Fruit fly (Drosophila melanogaster): ENCODE results near the gene CG12684.

DNA sequence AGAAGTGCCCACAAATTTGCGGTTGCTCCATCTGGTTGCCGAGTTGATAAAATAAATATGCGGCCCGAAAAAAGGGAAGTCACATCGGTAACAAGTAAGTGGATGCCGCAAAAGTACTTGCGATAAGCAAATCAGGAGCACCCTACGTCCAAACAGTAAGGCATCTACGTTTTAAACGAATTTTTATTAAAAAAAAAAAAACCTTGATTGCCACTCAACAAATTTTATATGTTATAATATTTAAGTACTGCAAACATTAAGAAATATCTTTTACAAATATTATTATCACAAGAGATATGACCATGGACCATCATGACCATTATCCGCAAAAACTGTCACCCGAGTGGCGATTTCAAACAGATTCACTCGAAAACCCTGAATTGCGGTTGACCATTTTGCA is 32.4 kb upstream of the CG12684 start:
- no peak for TF ChIP-seq eg (GFP tag; IDR thresholded peaks at IDR 0.05)
- TF ChIP-seq achi (GFP tag; optimal IDR thresholded peaks at IDR 0.05): no peak
- TF ChIP-seq Sox102F (GFP tag; optimal IDR thresholded peaks at IDR 0.05): no peak
- TF ChIP-seq Ets96B (tag; optimal IDR thresholded peaks at IDR 0.05): no peak
- TF ChIP-seq Lpt (GFP tag; optimal IDR thresholded peaks at IDR 0.05): no peak
